Fruit fly (Drosophila melanogaster): Measurements from ENCODE around the gene Tace.

The Tace gene

dm6 chr3R:30004648-30005047 lies 4.3 kb downstream of the Tace start, which contains the start of the genes Nlp and Nph:
Gene Nlp, plus strand, starts transcription at chr3R:30004785.
Gene Nph, minus strand, starts transcription at chr3R:30004861.
- TF ChIP-seq CG15710 (tag; optimal IDR thresholded peaks at IDR 0.05) (no peak), Snoo (tag; optimal IDR thresholded peaks at IDR 0.05) (peak; percentile 14)

dm6 chr3R:30005332-30005979 lies 5.1 kb downstream of the Tace start:
- TF ChIP-seq Pif1B (GFP tag; optimal IDR thresholded peaks at IDR 0.05) (peak; percentile 53), CG14655 (GFP tag; optimal IDR thresholded peaks at IDR 0.05) (peak; percentile 63), CG8301 (tag; optimal IDR thresholded peaks at IDR 0.05) (peak; percentile 39), CG12605 (GFP tag; IDR thresholded peaks at IDR 0.05) (peak; percentile 82), EcR (GFP tag; optimal IDR thresholded peaks at IDR 0.05) (peak; percentile 60), D1 (tag; optimal IDR thresholded peaks at IDR 0.05) (no peak), gl (tag; optimal IDR thresholded peaks at IDR 0.05) (peak; percentile 86), Ets98B (GFP tag; IDR thresholded peaks at IDR 0.05) (peak; percentile 76), CG9948 (tag; optimal IDR thresholded peaks at IDR 0.05) (no peak), CG34367 (tag; optimal IDR thresholded peaks at IDR 0.05) (peak; percentile 34), CG15710 (tag; optimal IDR thresholded peaks at IDR 0.05) (peak; percentile 45), rn (GFP tag; IDR thresholded peaks at IDR 0.05) (no peak), fd96Ca (GFP tag; IDR thresholded peaks at IDR 0.05) (peak; percentile 55; the same call in 1 of the 3 replicates), CG10348 (GFP tag; IDR thresholded peaks at IDR 0.05) (no peak), CG8159 (tag; optimal IDR thresholded peaks at IDR 0.05) (peak; percentile 44), CG4496 (GFP tag; IDR thresholded peaks at IDR 0.05) (peak; percentile 87), CG17806 (tag; optimal IDR thresholded peaks at IDR 0.05) (peak; percentile 42)

- TF ChIP-seq gl (tag; optimal IDR thresholded peaks at IDR 0.05), result no peak
- no peak for TF ChIP-seq CG12605 (GFP tag; IDR thresholded peaks at IDR 0.05)
- no peak for TF ChIP-seq Snoo (tag; optimal IDR thresholded peaks at IDR 0.05)
- no peak for TF ChIP-seq CG17806 (tag; optimal IDR thresholded peaks at IDR 0.05)
- no peak for TF ChIP-seq CG9948 (tag; optimal IDR thresholded peaks at IDR 0.05)
- TF ChIP-seq CG32121 (GFP tag; IDR thresholded peaks at IDR 0.05), result no peak
- no peak for TF ChIP-seq Pif1A (GFP tag; optimal IDR thresholded peaks at IDR 0.05)
- no peak for TF ChIP-seq fd96Ca (GFP tag; IDR thresholded peaks at IDR 0.05)
- TF ChIP-seq D1 (tag; optimal IDR thresholded peaks at IDR 0.05), result no peak
- no peak for TF ChIP-seq rn (GFP tag; IDR thresholded peaks at IDR 0.05)
- no peak for TF ChIP-seq CG4496 (GFP tag; IDR thresholded peaks at IDR 0.05)
Observed at dm6 chr3R:30009173-30009572, 8.8 kb downstream of the Tace start, which contains the start of gene CG7912. Gene CG7912, minus strand, starts transcription at chr3R:30009189.

- TF ChIP-seq Snoo (tag; optimal IDR thresholded peaks at IDR 0.05) (no peak), D1 (tag; optimal IDR thresholded peaks at IDR 0.05) (no peak), CG4496 (GFP tag; IDR thresholded peaks at IDR 0.05) (peak; percentile 72), Pif1A (GFP tag; optimal IDR thresholded peaks at IDR 0.05) (no peak), CG10348 (GFP tag; IDR thresholded peaks at IDR 0.05) (no peak), CG17806 (tag; optimal IDR thresholded peaks at IDR 0.05) (no peak), fd96Ca (GFP tag; IDR thresholded peaks at IDR 0.05) (peak; percentile 68; the same call in 2 of the 3 replicates), CG9948 (tag; optimal IDR thresholded peaks at IDR 0.05) (no peak), CG12605 (GFP tag; IDR thresholded peaks at IDR 0.05) (no peak), rn (GFP tag; IDR thresholded peaks at IDR 0.05) (peak; percentile 32; the same call in 1 of the 2 replicates), CG32121 (GFP tag; IDR thresholded peaks at IDR 0.05) (peak; percentile 64), Pif1B (GFP tag; optimal IDR thresholded peaks at IDR 0.05) (no peak), EcR (GFP tag; optimal IDR thresholded peaks at IDR 0.05) (no peak), CG14655 (GFP tag; optimal IDR thresholded peaks at IDR 0.05) (peak; percentile 58), CG34367 (tag; optimal IDR thresholded peaks at IDR 0.05) (no peak), CG13204 (GFP tag; optimal IDR thresholded peaks at IDR 0.05) (no peak), Ets98B (GFP tag; IDR thresholded peaks at IDR 0.05) (peak; percentile 66; the same call in 1 of the 2 replicates), CG15710 (tag; optimal IDR thresholded peaks at IDR 0.05) (no peak), CG8301 (tag; optimal IDR thresholded peaks at IDR 0.05) (peak; percentile 38), CG8159 (tag; optimal IDR thresholded peaks at IDR 0.05) (no peak), gl (tag; optimal IDR thresholded peaks at IDR 0.05) (no peak)
Observed at dm6 chr3R:30012602-30013489, 12.5 kb downstream of the Tace start.

- TF ChIP-seq Ets98B (GFP tag; IDR thresholded peaks at IDR 0.05), result peak; percentile 77
- peak; percentile 94 for TF ChIP-seq gl (tag; optimal IDR thresholded peaks at IDR 0.05)
- TF ChIP-seq fd96Ca (GFP tag; IDR thresholded peaks at IDR 0.05), result peak; percentile 39; the same call in 2 of the 3 replicates
- peak; percentile 47 for TF ChIP-seq CG17806 (tag; optimal IDR thresholded peaks at IDR 0.05)
- peak; percentile 40 for TF ChIP-seq CG8159 (tag; optimal IDR thresholded peaks at IDR 0.05)
- TF ChIP-seq rn (GFP tag; IDR thresholded peaks at IDR 0.05), result no peak
- TF ChIP-seq CG14655 (GFP tag; optimal IDR thresholded peaks at IDR 0.05), result peak; percentile 58
- peak; percentile 87 for TF ChIP-seq CG12605 (GFP tag; IDR thresholded peaks at IDR 0.05)
- TF ChIP-seq Pif1B (GFP tag; optimal IDR thresholded peaks at IDR 0.05), result peak; percentile 64
- TF ChIP-seq Pif1A (GFP tag; optimal IDR thresholded peaks at IDR 0.05), result peak; percentile 76
- peak; percentile 23 for TF ChIP-seq CG34367 (tag; optimal IDR thresholded peaks at IDR 0.05)
- no peak for TF ChIP-seq D1 (tag; optimal IDR thresholded peaks at IDR 0.05)
- peak; percentile 3 for TF ChIP-seq Snoo (tag; optimal IDR thresholded peaks at IDR 0.05)
- peak; percentile 78 for TF ChIP-seq CG13204 (GFP tag; optimal IDR thresholded peaks at IDR 0.05)
- TF ChIP-seq CG10348 (GFP tag; IDR thresholded peaks at IDR 0.05), result no peak
- TF ChIP-seq CG4496 (GFP tag; IDR thresholded peaks at IDR 0.05), result peak; percentile 54; the same call in 1 of the 3 replicates
- peak; percentile 48 for TF ChIP-seq CG8301 (tag; optimal IDR thresholded peaks at IDR 0.05)
- no peak; the same call in 1 of the 2 replicates for TF ChIP-seq CG32121 (GFP tag; IDR thresholded peaks at IDR 0.05)
- peak; percentile 18 for TF ChIP-seq CG15710 (tag; optimal IDR thresholded peaks at IDR 0.05)
- TF ChIP-seq CG9948 (tag; optimal IDR thresholded peaks at IDR 0.05), result no peak
- no peak for TF ChIP-seq EcR (GFP tag; optimal IDR thresholded peaks at IDR 0.05)
Observed at dm6 chr3R:30013909-30014308, 13.6 kb downstream of the Tace start.

Data from whole organism, pupa.